Worm (Caenorhabditis elegans) whole organism, L4/young adult: ENCODE results near the gene C04G6.6.

Experiments used
- W03F9.2 ChIP-seq: fragments of 150-350 bp; optimal IDR thresholded peaks from 2 replicates; lab custom pipeline; 2014; ENCODE audit warnings: missing biosample characterization, missing genetic modification characterization
- dao-5 ChIP-seq: sonication (generic microtip); optimal IDR thresholded peaks from 2 replicates; lab custom pipeline; 2016; ENCODE audit warnings: missing genotype, missing genetic modification characterization, moderate library complexity, missing compliant biosample characterization
- him-1 ChIP-seq: sonication (generic microtip); optimal IDR thresholded peaks from 2 replicates; lab custom pipeline; 2016; ENCODE audit warnings: missing genotype, missing genetic modification reagents, missing genetic modification characterization, missing compliant biosample characterization

- TF ChIP-seq dao-5 (tag; lab: Kevin White, UChicago) (no peak), him-1 (no peak), W03F9.2 (tag; lab: Kevin White, UChicago) (no peak)
Measured at ce11 chrII:5136296-5136767, 36.8 kb upstream of the C04G6.6 start, which contains the start of gene F58A6.2.
